Fruit fly (Drosophila melanogaster) whole organism, embryonic: Measurements from ENCODE around the gene brat.
A peak's percentile ranks its signal among the peaks of the same experiment; 100 is the strongest.

ENCODE experiments used
- Aef1 ChIP-seq: fragments of 200-800 bp; sonication (Bioruptor generic); IDR thresholded peaks from 3 replicates; pipeline ENCODE4 v1.3.6; 2022; ENCODE audit warnings: missing biosample characterization, missing genetic modification characterization
- BEAF-32 ChIP-seq: fragments of 200-800 bp; sonication (Bioruptor generic); optimal IDR thresholded peaks from 3 replicates; lab custom pipeline; 2017; ENCODE audit warnings: missing biosample characterization, missing genetic modification characterization, mild to moderate bottlenecking, moderate library complexity, missing genetic modification reagents
- Bdp1 ChIP-seq: fragments of 200-800 bp; sonication (Bioruptor generic); optimal IDR thresholded peaks from 3 replicates; lab custom pipeline; 2016; ENCODE audit warnings: missing biosample characterization, missing genetic modification characterization
- CG10431 ChIP-seq: fragments of 200-800 bp; sonication (Bioruptor generic); optimal IDR thresholded peaks from 3 replicates; lab custom pipeline; 2018; ENCODE audit warnings: missing biosample characterization, mild to moderate bottlenecking, missing genetic modification characterization
- CG10654 ChIP-seq: fragments of 200-800 bp; sonication (Bioruptor generic); optimal IDR thresholded peaks from 2 replicates; lab custom pipeline; 2016; ENCODE audit warnings: missing biosample characterization, missing genetic modification characterization
- CG13424 ChIP-seq: fragments of 200-800 bp; sonication (Bioruptor generic); optimal IDR thresholded peaks from 2 replicates; lab custom pipeline; 2019; ENCODE audit warnings: missing biosample characterization, mild to moderate bottlenecking, missing genetic modification characterization, moderate library complexity
- CG13624 ChIP-seq: fragments of 200-800 bp; sonication (Bioruptor generic); optimal IDR thresholded peaks from 2 replicates; lab custom pipeline; 2016; ENCODE audit warnings: missing biosample characterization, missing genetic modification characterization
- CG14667 ChIP-seq: fragments of 200-800 bp; sonication (Bioruptor generic); IDR thresholded peaks from 2 replicates; pipeline ENCODE4 v1.3.6; 2022; ENCODE audit warnings: missing biosample characterization, missing genetic modification characterization
- CG16863 ChIP-seq: fragments of 200-800 bp; sonication (Bioruptor generic); optimal IDR thresholded peaks from 3 replicates; lab custom pipeline; 2016; ENCODE audit warnings: missing biosample characterization, missing genetic modification characterization
- CG17612 ChIP-seq: fragments of 200-800 bp; sonication (Bioruptor generic); IDR thresholded peaks from 2 replicates; pipeline ENCODE4 v1.3.6; 2022; ENCODE audit warnings: missing biosample characterization, missing genetic modification characterization
- CG18011 ChIP-seq: fragments of 200-800 bp; sonication (Bioruptor generic); optimal IDR thresholded peaks from 2 replicates; lab custom pipeline; 2017; ENCODE audit warnings: missing biosample characterization, missing genetic modification characterization, mild to moderate bottlenecking, moderate library complexity, missing genotype
- CG2116 ChIP-seq: fragments of 200-800 bp; sonication (Bioruptor generic); optimal IDR thresholded peaks from 3 replicates; lab custom pipeline; 2018; ENCODE audit warnings: missing biosample characterization, mild to moderate bottlenecking, missing genetic modification characterization
- CG2875 ChIP-seq: fragments of 200-800 bp; sonication (Bioruptor generic); optimal IDR thresholded peaks from 2 replicates; lab custom pipeline; 2017; ENCODE audit warnings: missing biosample characterization, mild to moderate bottlenecking, missing genetic modification characterization, missing genetic modification reagents
- CG31365 ChIP-seq: fragments of 200-800 bp; sonication (Bioruptor generic); optimal IDR thresholded peaks from 2 replicates; lab custom pipeline; 2018; ENCODE audit warnings: missing biosample characterization, mild to moderate bottlenecking, missing genetic modification characterization
- CG3407 ChIP-seq: fragments of 200-800 bp; sonication (Bioruptor generic); optimal IDR thresholded peaks from 2 replicates; lab custom pipeline; 2018; ENCODE audit warnings: missing biosample characterization, mild to moderate bottlenecking, missing genetic modification characterization
- CG6175 ChIP-seq: fragments of 200-800 bp; sonication (Bioruptor generic); IDR thresholded peaks from 3 replicates; pipeline ENCODE4 v1.3.6; 2022; ENCODE audit warnings: missing biosample characterization, missing genetic modification characterization
- CG6813 ChIP-seq: fragments of 200-800 bp; sonication (Bioruptor generic); optimal IDR thresholded peaks from 2 replicates; lab custom pipeline; 2017; ENCODE audit warnings: missing biosample characterization, missing genetic modification characterization, mild to moderate bottlenecking, moderate library complexity, missing genetic modification reagents
- CG7372 ChIP-seq: fragments of 200-800 bp; sonication (Bioruptor generic); IDR thresholded peaks from 2 replicates; pipeline ENCODE4 v1.3.6; 2022; ENCODE audit warnings: missing biosample characterization, missing genetic modification characterization
- CG7556 ChIP-seq: fragments of 200-800 bp; sonication (Bioruptor generic); optimal IDR thresholded peaks from 2 replicates; lab custom pipeline; 2017; ENCODE audit warnings: missing biosample characterization, mild to moderate bottlenecking, missing genetic modification characterization
- CG7786 ChIP-seq: fragments of 200-800 bp; sonication (Bioruptor generic); optimal IDR thresholded peaks from 2 replicates; lab custom pipeline; 2016; ENCODE audit warnings: missing biosample characterization, missing genetic modification characterization
- CG7987 ChIP-seq: fragments of 200-800 bp; sonication (Bioruptor generic); optimal IDR thresholded peaks from 2 replicates; lab custom pipeline; 2018; ENCODE audit warnings: missing biosample characterization, mild to moderate bottlenecking, missing genetic modification characterization, moderate library complexity
- CG8290 ChIP-seq, 3 experiments: fragments of 200-800 bp; sonication (Bioruptor generic); optimal IDR thresholded peaks; 2 replicates each; lab custom pipeline; 2016 to 2019; ENCODE audit warnings: missing biosample characterization in 3 of 3, missing genetic modification characterization in 3 of 3, mild to moderate bottlenecking in 2 of 3, moderate library complexity in 1 of 3
- CG8359 ChIP-seq: fragments of 200-800 bp; sonication (Bioruptor generic); optimal IDR thresholded peaks from 2 replicates; lab custom pipeline; 2017; ENCODE audit warnings: missing biosample characterization, mild to moderate bottlenecking, missing genetic modification characterization, borderline replicate concordance
- CG8478 ChIP-seq: fragments of >200 bp; optimal IDR thresholded peaks from 2 replicates; lab custom pipeline; 2018
- CG9437 ChIP-seq: fragments of 200-800 bp; sonication (Bioruptor generic); optimal IDR thresholded peaks from 2 replicates; lab custom pipeline; 2018; ENCODE audit warnings: missing biosample characterization, mild to moderate bottlenecking, missing genetic modification characterization
- CG9817 ChIP-seq: fragments of 200-800 bp; sonication (Bioruptor generic); optimal IDR thresholded peaks from 2 replicates; lab custom pipeline; 2018; ENCODE audit warnings: missing biosample characterization, mild to moderate bottlenecking, missing genetic modification characterization, moderate library complexity
- Dbx ChIP-seq: fragments of 200-800 bp; sonication (Bioruptor generic); IDR thresholded peaks from 3 replicates; pipeline ENCODE4 v1.3.6; 2022; ENCODE audit warnings: missing biosample characterization, missing genetic modification characterization
- Deaf1 ChIP-seq: fragments of 200-800 bp; optimal IDR thresholded peaks from 3 replicates; lab custom pipeline; 2019; ENCODE audit warnings: missing biosample characterization, mild to moderate bottlenecking, missing genetic modification characterization, moderate library complexity
- ERR ChIP-seq: fragments of 200-800 bp; sonication (Bioruptor generic); optimal IDR thresholded peaks from 2 replicates; lab custom pipeline; 2016; ENCODE audit warnings: missing biosample characterization, missing genetic modification characterization
- HLHmδ ChIP-seq: fragments of 200-800 bp; sonication (Bioruptor generic); optimal IDR thresholded peaks from 2 replicates; lab custom pipeline; 2018; ENCODE audit warnings: missing biosample characterization, mild to moderate bottlenecking, missing genetic modification characterization, moderate library complexity
- Hey ChIP-seq: fragments of 200-800 bp; sonication (Bioruptor generic); optimal IDR thresholded peaks from 3 replicates; lab custom pipeline; 2018; ENCODE audit warnings: missing biosample characterization, mild to moderate bottlenecking, missing genetic modification characterization
- NfI ChIP-seq: fragments of 200-800 bp; sonication (Bioruptor generic); optimal IDR thresholded peaks from 3 replicates; lab custom pipeline; 2018; ENCODE audit warnings: missing biosample characterization, mild to moderate bottlenecking, missing genetic modification characterization, moderate library complexity
- Scr ChIP-seq: fragments of 200-800 bp; sonication (Bioruptor generic); IDR thresholded peaks from 2 replicates; pipeline ENCODE4 v1.3.6; 2022; ENCODE audit warnings: missing biosample characterization, missing genetic modification characterization; ENCODE audit not compliant: partially characterized antibody
- Taf1 ChIP-seq: fragments of 200-800 bp; sonication (Bioruptor generic); IDR thresholded peaks from 2 replicates; pipeline ENCODE4 v1.3.6; 2022; ENCODE audit warnings: missing biosample characterization, missing genetic modification characterization
- bcd ChIP-seq: fragments of 200-800 bp; sonication (Bioruptor generic); optimal IDR thresholded peaks from 2 replicates; lab custom pipeline; 2017; ENCODE audit warnings: missing biosample characterization, mild to moderate bottlenecking, missing genetic modification characterization
- cad ChIP-seq: fragments of >200 bp; optimal IDR thresholded peaks from 2 replicates; lab custom pipeline; 2017; ENCODE audit warnings: missing biosample characterization, missing genetic modification characterization
- crol ChIP-seq: fragments of 200-800 bp; sonication (Bioruptor generic); IDR thresholded peaks from 2 replicates; pipeline ENCODE4 v1.3.6; 2022; ENCODE audit warnings: missing biosample characterization, missing genetic modification characterization
- dm ChIP-seq: fragments of 200-800 bp; sonication (Bioruptor generic); optimal IDR thresholded peaks from 3 replicates; lab custom pipeline; 2016; ENCODE audit warnings: missing biosample characterization, missing genetic modification characterization
- dpn ChIP-seq, 2 experiments: fragments of 200-800 bp; sonication (Bioruptor generic); optimal IDR thresholded peaks; 3 replicates each; lab custom pipeline; 2016; ENCODE audit warnings: missing biosample characterization in 2 of 2, missing genetic modification characterization in 2 of 2
- esg ChIP-seq: fragments of 200-800 bp; sonication (Bioruptor generic); conservative IDR thresholded peaks from 2 replicates; pipeline ENCODE4 v1.3.6; 2022; ENCODE audit warnings: missing biosample characterization, missing genetic modification characterization
- eyg ChIP-seq: fragments of 200-800 bp; sonication (Bioruptor generic); optimal IDR thresholded peaks from 3 replicates; lab custom pipeline; 2016; ENCODE audit warnings: missing biosample characterization, missing genetic modification characterization
- gcm2 ChIP-seq: fragments of 200-800 bp; sonication (Bioruptor generic); optimal IDR thresholded peaks from 2 replicates; lab custom pipeline; 2016; ENCODE audit warnings: missing biosample characterization, missing genetic modification characterization
- ham ChIP-seq: fragments of 200-800 bp; sonication (Bioruptor generic); IDR thresholded peaks from 2 replicates; pipeline ENCODE4 v1.3.6; 2022; ENCODE audit warnings: missing biosample characterization, missing genetic modification characterization
- pum ChIP-seq: fragments of 200-800 bp; sonication (Bioruptor generic); optimal IDR thresholded peaks from 2 replicates; lab custom pipeline; 2016; ENCODE audit warnings: missing biosample characterization, missing genetic modification characterization
- slp2 ChIP-seq: fragments of 200-800 bp; sonication (Bioruptor generic); optimal IDR thresholded peaks from 2 replicates; lab custom pipeline; 2016; ENCODE audit warnings: missing biosample characterization, missing genetic modification characterization
- stwl ChIP-seq: fragments of 200-800 bp; sonication (Bioruptor generic); optimal IDR thresholded peaks from 3 replicates; lab custom pipeline; 2018; ENCODE audit warnings: missing biosample characterization, mild to moderate bottlenecking, missing genetic modification characterization, moderate library complexity
- tio ChIP-seq: fragments of 200-800 bp; sonication (Bioruptor generic); optimal IDR thresholded peaks from 2 replicates; lab custom pipeline; 2017; ENCODE audit warnings: missing biosample characterization, missing genetic modification characterization, inconsistent platforms
- usp ChIP-seq: fragments of >200 bp; optimal IDR thresholded peaks from 2 replicates; lab custom pipeline; 2017; ENCODE audit warnings: missing biosample characterization, missing genetic modification characterization
- zfh1 ChIP-seq: fragments of 200-800 bp; sonication (Bioruptor generic); IDR thresholded peaks from 3 replicates; pipeline ENCODE4 v1.3.6; 2022; ENCODE audit warnings: missing biosample characterization, missing genetic modification characterization

brat gene

dm6 chr2L:19164933-19165813 is 31.6 kb downstream of the brat start (continued):
- peak; percentile 87 for TF ChIP-seq CG9437 (GFP tag; lab: Kevin White, UChicago)
- TF ChIP-seq dm (GFP tag; lab: Kevin White, UChicago) = peak; percentile 87
- TF ChIP-seq CG9817 (tag; lab: Kevin White, UChicago) = peak; percentile 90
- peak; percentile 95 for TF ChIP-seq CG8290 (GFP tag; optimal IDR thresholded peaks at IDR 0.05; lab: Kevin White, UChicago)
- TF ChIP-seq CG8290 (tag; optimal IDR thresholded peaks at IDR 0.05; lab: Kevin White, UChicago) = peak; percentile 70 to 83
- peak; percentile 98 for TF ChIP-seq CG2875 (GFP tag; lab: Kevin White, UChicago)
- no peak for TF ChIP-seq Scr (GFP tag; lab: Robert Waterston, UW)
- peak; percentile 93 for TF ChIP-seq NfI (GFP tag; lab: Kevin White, UChicago)
- peak; percentile 96 to 97 for TF ChIP-seq dpn (GFP tag; optimal IDR thresholded peaks at IDR 0.05; lab: Kevin White, UChicago)
- TF ChIP-seq CG2116 (GFP tag; lab: Kevin White, UChicago) = peak; percentile 79
- TF ChIP-seq CG17612 (GFP tag; lab: Robert Waterston, UW) = peak; percentile 93
- TF ChIP-seq CG8478 (lab: Kevin White, UChicago) = no peak
- TF ChIP-seq HLHmδ (GFP tag; lab: Kevin White, UChicago) = no peak
- peak; percentile 84; the same call in 1 of the 2 replicates for TF ChIP-seq ham (GFP tag; lab: Robert Waterston, UW)
- TF ChIP-seq slp2 (GFP tag; lab: Kevin White, UChicago) = peak; percentile 95
- peak; percentile 96 for TF ChIP-seq bcd (GFP tag; lab: Kevin White, UChicago)
- peak; percentile 96 for TF ChIP-seq pum (GFP tag; lab: Kevin White, UChicago)
- TF ChIP-seq CG10654 (GFP tag; lab: Kevin White, UChicago) = peak; percentile 97
- peak; percentile 97 for TF ChIP-seq CG14667
- peak; percentile 96 for TF ChIP-seq Dbx (GFP tag; lab: Robert Waterston, UW)
- peak; percentile 97 for TF ChIP-seq CG13424 (tag; lab: Kevin White, UChicago)
- no peak for TF ChIP-seq usp (GFP tag; lab: Kevin White, UChicago)
- peak; percentile 85 for TF ChIP-seq CG18011
- TF ChIP-seq Bdp1 (GFP tag; lab: Kevin White, UChicago) = peak; percentile 82
- peak; percentile 86 for TF ChIP-seq CG7987
- TF ChIP-seq esg = peak; percentile 97
- TF ChIP-seq zfh1 (GFP tag; lab: Robert Waterston, UW) = peak; percentile 96
- peak; percentile 97 for TF ChIP-seq CG13624 (GFP tag; lab: Kevin White, UChicago)
- peak; percentile 92 for TF ChIP-seq ERR (GFP tag; lab: Kevin White, UChicago)
- peak; percentile 93 for TF ChIP-seq Taf1
- peak; percentile 94 for TF ChIP-seq eyg
- TF ChIP-seq CG7556 = peak; percentile 96
- TF ChIP-seq CG7372 (GFP tag; lab: Robert Waterston, UW) = peak; percentile 97
- TF ChIP-seq CG8359 (GFP tag; lab: Kevin White, UChicago) = peak; percentile 90
- no peak for TF ChIP-seq cad (GFP tag; lab: Kevin White, UChicago)
- peak; percentile 98 for TF ChIP-seq CG6813 (GFP tag; lab: Kevin White, UChicago)
- TF ChIP-seq crol = peak; percentile 38; the same call in 1 of the 2 replicates
- peak; percentile 11 for TF ChIP-seq BEAF-32 (GFP tag; lab: Kevin White, UChicago)
- peak; percentile 89 for TF ChIP-seq gcm2 (GFP tag; lab: Kevin White, UChicago)
- peak; percentile 87 for TF ChIP-seq CG31365 (tag; lab: Kevin White, UChicago)
- TF ChIP-seq CG10431 (GFP tag; lab: Kevin White, UChicago) = peak; percentile 90
- peak; percentile 81 for TF ChIP-seq Deaf1
- peak; percentile 75 for TF ChIP-seq Hey (tag; lab: Kevin White, UChicago)
- peak; percentile 94 for TF ChIP-seq CG3407 (GFP tag; lab: Kevin White, UChicago)
- TF ChIP-seq CG7786 (GFP tag; lab: Kevin White, UChicago) = peak; percentile 89
- no peak for TF ChIP-seq stwl (tag; lab: Kevin White, UChicago)
- TF ChIP-seq Aef1 (GFP tag; lab: Robert Waterston, UW) = peak; percentile 96
- peak; percentile 94 for TF ChIP-seq CG16863 (GFP tag; lab: Kevin White, UChicago)
- peak; percentile 95 for TF ChIP-seq CG6175 (GFP tag; lab: Robert Waterston, UW)
- peak; percentile 94 for TF ChIP-seq tio (GFP tag; lab: Kevin White, UChicago)
